Fruit fly (Drosophila melanogaster) whole organism: ENCODE results near the gene CG15387.
A peak's percentile ranks its signal among the peaks of the same experiment; 100 is the strongest.

Source experiments
- CG8478 ChIP-seq: fragments of >200 bp; optimal IDR thresholded peaks from 2 replicates; lab custom pipeline; 2018; ENCODE audit warnings: inconsistent platforms
- Dll ChIP-seq: fragments of >200 bp; optimal IDR thresholded peaks from 2 replicates; lab custom pipeline; 2017
- EcR ChIP-seq, 2 experiments: fragments of >200 bp; optimal IDR thresholded peaks; 2 replicates each; lab custom pipeline; 2017; ENCODE audit warnings: missing biosample characterization in 2 of 2, missing genetic modification characterization in 2 of 2, missing genetic modification reagents in 2 of 2
- pan ChIP-seq: fragments of >200 bp; optimal IDR thresholded peaks from 2 replicates; lab custom pipeline; 2017
- psq ChIP-seq: fragments of >200 bp; optimal IDR thresholded peaks from 2 replicates; lab custom pipeline; 2017
- usp ChIP-seq: fragments of >200 bp; optimal IDR thresholded peaks from 2 replicates; lab custom pipeline; 2017; ENCODE audit warnings: missing biosample characterization, missing genetic modification characterization, mixed read lengths

Gene CG15387

dm6 chr2L:2217067-2217684, 8.9 kb downstream of the CG15387 start, which contains the start of the genes CG15386, CG42371 and mio:
Gene CG15386 (minus strand): TSS chr2L:2217246.
Gene CG42371 (minus strand): TSS chr2L:2217246.
Gene mio (plus strand): TSS chr2L:2217290.
- TF ChIP-seq EcR (GFP tag; optimal IDR thresholded peaks at IDR 0.05; lab: Kevin White, UChicago) (no peak), psq (lab: Kevin White, UChicago) (no peak), pan (no peak), CG8478 (no peak), Dll (lab: Kevin White, UChicago) (no peak), usp (no peak)

DNA sequence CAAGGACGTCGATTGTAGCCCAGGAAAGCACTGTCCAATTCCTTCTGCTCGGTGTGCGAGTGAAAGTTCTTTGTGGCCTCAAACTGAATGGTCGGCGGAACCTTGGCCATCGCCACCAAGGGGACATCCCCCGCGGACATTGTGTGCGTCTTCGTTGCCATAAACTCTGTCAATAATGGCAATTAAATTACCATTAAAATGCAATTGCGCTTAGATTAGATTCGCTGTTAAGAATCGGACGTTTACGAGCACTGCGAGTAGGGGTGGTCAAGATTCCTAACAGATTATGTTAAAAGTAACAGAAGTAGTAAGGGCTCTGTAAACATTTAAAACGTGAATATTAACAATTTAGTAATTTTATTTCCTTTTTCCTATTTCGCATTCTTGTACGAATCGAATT, 10.0 kb downstream of the CG15387 start, which contains the start of gene daed:
daed (minus strand) TSS at position 247 of the 400 bp plus-strand sequence.
- no peak for TF ChIP-seq CG8478
- no peak for TF ChIP-seq pan
- TF ChIP-seq usp = no peak
- no peak for TF ChIP-seq psq (lab: Kevin White, UChicago)
- no peak for TF ChIP-seq EcR (GFP tag; optimal IDR thresholded peaks at IDR 0.05; lab: Kevin White, UChicago)
- TF ChIP-seq Dll (lab: Kevin White, UChicago) = no peak

- no peak for TF ChIP-seq pan
- no peak for TF ChIP-seq Dll (lab: Kevin White, UChicago)
- no peak for TF ChIP-seq EcR (GFP tag; optimal IDR thresholded peaks at IDR 0.05; lab: Kevin White, UChicago)
- TF ChIP-seq psq (lab: Kevin White, UChicago) = no peak
- TF ChIP-seq CG8478 = no peak
- TF ChIP-seq usp = no peak
These were observed 12.1 kb downstream of the CG15387 start, which contains the start of the genes Uch and CG34174 for dm6 chr2L:2214004-2214403. Gene Uch (minus strand): TSS chr2L:2214211. Gene CG34174 (plus strand): TSS chr2L:2214266.

dm6 chr2L:2212478-2212877, 13.6 kb downstream of the CG15387 start, which contains the start of gene CG15385:
Gene CG15385 (minus strand): TSS chr2L:2212571.
- TF ChIP-seq Dll (lab: Kevin White, UChicago) (no peak), psq (lab: Kevin White, UChicago) (no peak), pan (no peak), usp (no peak), EcR (GFP tag; optimal IDR thresholded peaks at IDR 0.05; lab: Kevin White, UChicago) (no peak), CG8478 (no peak)

DNA sequence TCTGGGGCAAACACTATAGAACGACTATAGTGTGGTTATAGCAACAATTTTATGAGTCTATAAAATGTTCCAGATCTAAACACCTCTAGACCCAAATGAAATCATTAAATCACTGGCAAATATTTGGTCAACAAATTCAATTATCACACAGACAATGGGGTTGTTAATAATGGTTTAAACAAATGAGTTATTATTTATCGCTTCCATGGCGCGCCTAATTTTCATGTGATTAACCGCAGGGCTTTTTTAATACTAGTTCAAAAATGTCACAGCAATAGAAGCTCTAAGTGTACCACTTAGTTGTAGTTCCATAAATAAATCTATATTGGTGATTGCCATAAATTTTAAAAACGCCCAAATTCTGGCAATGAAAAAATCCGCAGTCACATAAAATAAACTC, 17.1 kb downstream of the CG15387 start, which contains the start of gene CG33124:
CG33124 (minus strand) TSS at position 101 of the 400 bp plus-strand sequence.
- no peak for TF ChIP-seq psq (lab: Kevin White, UChicago)
- TF ChIP-seq pan = no peak
- no peak for TF ChIP-seq usp
- TF ChIP-seq EcR (GFP tag; optimal IDR thresholded peaks at IDR 0.05; lab: Kevin White, UChicago) = no peak
- no peak for TF ChIP-seq Dll (lab: Kevin White, UChicago)

- TF ChIP-seq usp (no peak), CG8478 (no peak), pan (no peak)
These were observed 20.0 kb downstream of the CG15387 start, which contains the start of gene CG31668 for dm6 chr2L:2206066-2206465. Gene CG31668 (minus strand): TSS chr2L:2206166.

DNA sequence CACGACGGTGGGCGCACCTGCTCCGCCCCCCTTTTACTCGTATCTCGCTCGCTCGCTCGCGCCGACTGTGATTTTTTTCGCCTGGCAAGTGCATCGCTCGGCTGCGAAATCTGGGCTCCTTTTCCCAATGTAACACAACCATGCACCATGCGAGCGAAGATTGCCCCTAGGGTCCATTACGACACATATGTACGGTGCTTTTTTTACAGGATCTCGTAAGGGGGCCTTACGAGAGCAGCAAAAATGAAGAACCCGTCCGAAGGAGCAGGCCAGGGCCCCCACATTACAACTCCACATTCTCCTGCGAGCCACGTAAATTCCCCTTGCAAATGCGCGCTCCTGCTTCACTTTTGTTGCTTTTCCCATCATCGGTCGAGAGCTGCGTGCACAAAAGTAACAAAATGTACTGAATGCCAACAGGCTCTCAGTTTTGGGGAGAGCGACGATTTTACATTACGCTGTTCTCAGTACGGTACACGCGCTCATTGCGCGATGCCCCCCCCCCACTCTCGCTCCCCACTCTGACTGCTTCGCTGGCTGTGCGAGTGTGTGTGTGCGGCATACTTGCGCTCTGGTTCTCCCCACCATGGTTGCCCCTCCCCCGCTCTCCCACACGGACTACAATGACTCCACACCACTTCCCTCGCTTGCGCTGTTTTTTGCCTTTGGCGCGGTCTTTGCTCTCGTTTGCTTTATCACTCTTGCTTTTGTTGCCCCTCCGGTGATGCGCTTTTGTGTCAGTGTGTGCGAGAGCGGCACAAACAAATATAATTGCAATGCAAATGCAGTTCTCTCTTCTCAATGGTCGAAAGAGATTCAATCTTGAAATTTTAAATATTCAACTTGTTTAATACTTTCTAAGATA, 23.0 kb downstream of the CG15387 start:
- peak; percentile 98 to 99 for TF ChIP-seq EcR (GFP tag; optimal IDR thresholded peaks at IDR 0.05; lab: Kevin White, UChicago)
- no peak for TF ChIP-seq pan

DNA sequence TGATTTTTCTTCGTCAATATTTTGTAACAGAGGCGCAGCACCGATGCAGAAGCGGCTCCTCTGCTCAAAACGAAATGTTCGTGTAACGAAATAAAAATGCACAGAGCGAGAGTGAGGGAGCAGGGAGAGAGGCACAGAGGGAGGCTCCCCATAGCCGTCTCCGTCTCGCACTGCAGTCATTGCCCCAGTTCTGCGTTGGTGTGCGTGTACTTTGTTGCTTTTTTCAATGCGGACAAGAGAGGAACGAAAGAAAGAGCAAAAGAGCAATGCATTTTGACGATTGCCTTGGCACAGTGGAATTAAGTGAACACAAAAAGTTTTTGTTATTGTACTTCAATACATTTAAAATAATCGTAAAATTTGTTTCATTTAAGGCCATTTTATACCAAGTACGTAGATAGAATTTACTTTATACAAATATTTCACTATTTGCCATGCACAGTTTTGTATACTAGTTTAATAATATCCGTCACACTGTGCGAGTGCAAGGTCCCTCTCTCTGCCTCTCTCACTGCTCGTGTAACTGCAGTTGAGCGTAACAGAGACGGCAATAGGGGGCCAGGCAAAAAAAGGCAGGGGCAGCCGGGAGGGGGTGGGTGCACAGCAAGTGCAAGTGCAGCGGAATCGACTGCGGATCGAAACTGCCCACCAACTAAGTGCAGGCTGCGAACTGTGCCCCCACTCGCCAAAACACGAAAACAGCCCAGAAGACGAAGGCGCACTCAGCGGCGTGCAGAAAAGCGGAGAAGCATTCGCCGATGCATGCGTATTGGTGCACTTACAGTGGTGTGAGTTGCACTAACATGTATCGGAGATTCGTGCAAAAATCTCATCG, 23.9 kb downstream of the CG15387 start:
- TF ChIP-seq CG8478 (no peak), psq (lab: Kevin White, UChicago) (no peak), EcR (GFP tag; optimal IDR thresholded peaks at IDR 0.05; lab: Kevin White, UChicago) (peak; percentile 98), usp (no peak), Dll (lab: Kevin White, UChicago) (peak; percentile 29), pan (no peak)

DNA sequence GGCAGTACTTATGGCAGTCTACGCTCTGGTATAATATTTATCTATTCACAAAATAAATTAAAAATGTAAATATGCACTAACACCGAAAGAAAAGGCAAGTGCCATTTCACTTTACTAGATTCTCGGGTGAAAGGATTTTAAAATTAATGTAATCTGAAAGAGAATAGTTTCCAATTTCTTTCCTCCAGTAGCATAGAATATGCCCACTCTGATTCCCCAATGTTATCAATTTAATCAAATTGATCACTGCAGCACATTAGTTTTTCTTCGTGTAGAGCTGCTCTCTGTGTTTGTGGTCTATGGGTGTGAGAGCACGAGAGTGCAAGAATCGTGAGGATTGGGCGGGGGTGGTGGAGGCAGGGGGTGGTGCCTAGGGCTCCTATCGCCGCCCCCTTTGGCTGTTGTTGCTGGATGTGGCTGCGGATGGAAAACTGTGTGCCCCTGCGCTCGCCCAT, 25.0 kb downstream of the CG15387 start:
- TF ChIP-seq pan = no peak
- TF ChIP-seq psq (lab: Kevin White, UChicago) = no peak
- peak in 1 of 2 experiments; percentile 82 for TF ChIP-seq EcR (GFP tag; optimal IDR thresholded peaks at IDR 0.05; lab: Kevin White, UChicago)

- TF ChIP-seq CG8478 = no peak
- TF ChIP-seq EcR (GFP tag; optimal IDR thresholded peaks at IDR 0.05; lab: Kevin White, UChicago) = peak; percentile 100
- no peak for TF ChIP-seq usp
- no peak for TF ChIP-seq Dll (lab: Kevin White, UChicago)
- no peak for TF ChIP-seq psq (lab: Kevin White, UChicago)
- TF ChIP-seq pan = no peak
These were observed 25.7 kb downstream of the CG15387 start for dm6 chr2L:2200136-2201036.

DNA sequence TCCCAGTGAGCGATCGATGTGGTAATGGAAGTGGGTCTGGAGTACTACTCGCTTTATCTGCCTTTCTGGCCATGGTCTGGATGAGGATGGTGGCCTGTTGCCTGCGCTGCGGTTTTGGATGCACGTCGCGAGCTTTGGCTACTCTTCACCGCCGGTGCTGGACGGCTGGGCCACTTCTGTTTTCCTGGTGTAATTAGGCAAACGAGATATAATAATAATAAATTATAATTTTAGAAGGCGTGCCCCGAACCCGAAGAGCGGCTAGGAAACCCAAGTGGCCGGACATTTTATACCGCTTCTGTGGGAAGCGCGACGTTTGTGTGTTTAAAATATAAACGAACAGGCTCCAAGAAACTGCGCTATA, 26.7 kb downstream of the CG15387 start:
- TF ChIP-seq EcR (GFP tag; optimal IDR thresholded peaks at IDR 0.05; lab: Kevin White, UChicago) (no peak), Dll (lab: Kevin White, UChicago) (no peak)
